Worm (Caenorhabditis elegans): ENCODE measurements around the gene pqn-89.

DNA sequence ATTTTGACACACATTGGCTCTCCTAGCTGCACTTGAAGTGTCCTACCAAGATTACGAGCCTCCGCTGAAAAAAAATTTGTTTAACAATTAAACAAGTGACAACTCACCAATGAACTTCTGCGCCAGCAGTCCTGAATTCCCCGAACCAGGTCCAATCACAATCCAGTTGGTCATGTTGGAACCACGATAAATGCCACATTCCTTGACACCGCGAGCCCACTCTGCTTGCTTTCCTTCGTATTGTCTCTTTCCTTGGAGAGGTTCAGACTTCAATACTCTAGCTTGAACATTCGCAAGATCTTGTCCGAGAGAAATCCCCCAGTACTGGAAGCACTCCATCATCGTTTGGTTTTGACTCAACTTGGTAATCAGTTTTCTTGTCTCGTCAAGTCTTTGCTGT, 21.7 kb downstream of the pqn-89 start:
- TF ChIP-seq nhr-77 (tag; optimal IDR thresholded peaks at IDR 0.05) = no peak
- TF ChIP-seq F13H6.1 (tag; optimal IDR thresholded peaks at IDR 0.05) = no peak
- TF ChIP-seq R02D3.7 (tag; optimal IDR thresholded peaks at IDR 0.05) = no peak
- TF ChIP-seq fos-1 (tag; optimal IDR thresholded peaks at IDR 0.05) = no peak
- TF ChIP-seq zag-1 (tag; optimal IDR thresholded peaks at IDR 0.05) = no peak
- TF ChIP-seq skn-1 (tag; optimal IDR thresholded peaks at IDR 0.05) = no peak
- no peak for TF ChIP-seq aly-2 (tag; optimal IDR thresholded peaks at IDR 0.05)
- no peak for TF ChIP-seq mdl-1 (tag; optimal IDR thresholded peaks at IDR 0.05)
- no peak for TF ChIP-seq lin-11 (tag; optimal IDR thresholded peaks at IDR 0.05)
- no peak for TF ChIP-seq ama-1 (optimal IDR thresholded peaks at IDR 0.05)
- TF ChIP-seq gmeb-1 (tag; optimal IDR thresholded peaks at IDR 0.05) = no peak
